Fruit fly (Drosophila melanogaster) whole organism, embryonic: Measurements from ENCODE around the gene CG6901.
A peak's percentile ranks its signal among the peaks of the same experiment; 100 is the strongest.

Source experiments
- Atf6 ChIP-seq: fragments of 200-800 bp; sonication (Bioruptor generic); IDR thresholded peaks from 2 replicates; pipeline ENCODE4 v1.3.6; 2022; ENCODE audit warnings: missing biosample characterization, missing genetic modification characterization
- Bdp1 ChIP-seq: fragments of 200-800 bp; sonication (Bioruptor generic); optimal IDR thresholded peaks from 3 replicates; lab custom pipeline; 2016; ENCODE audit warnings: missing biosample characterization, missing genetic modification characterization
- BtbVII ChIP-seq: fragments of 200-800 bp; sonication (Bioruptor generic); optimal IDR thresholded peaks from 3 replicates; lab custom pipeline; 2017; ENCODE audit warnings: missing biosample characterization, mild to moderate bottlenecking, missing genetic modification characterization
- CG12236 ChIP-seq: fragments of 200-800 bp; sonication (Bioruptor generic); optimal IDR thresholded peaks from 2 replicates; lab custom pipeline; 2016; ENCODE audit warnings: missing biosample characterization, missing genetic modification characterization
- CG12744 ChIP-seq: fragments of 200-800 bp; sonication (Bioruptor generic); optimal IDR thresholded peaks from 2 replicates; lab custom pipeline; 2016; ENCODE audit warnings: missing biosample characterization, missing genetic modification characterization
- CG13287 ChIP-seq: fragments of 200-800 bp; sonication (Bioruptor generic); IDR thresholded peaks from 2 replicates; pipeline ENCODE4 v1.3.6; 2022; ENCODE audit warnings: missing biosample characterization, missing genetic modification characterization; ENCODE audit not compliant: partially characterized antibody
- CG13775 ChIP-seq: fragments of 200-800 bp; sonication (Bioruptor generic); optimal IDR thresholded peaks from 3 replicates; lab custom pipeline; 2017; ENCODE audit warnings: missing biosample characterization, mild to moderate bottlenecking, missing genetic modification characterization
- CG15514 ChIP-seq: fragments of 200-800 bp; sonication (Bioruptor generic); optimal IDR thresholded peaks from 3 replicates; lab custom pipeline; 2017; ENCODE audit warnings: missing biosample characterization, missing genetic modification characterization, mild to moderate bottlenecking, moderate library complexity, missing genetic modification reagents
- CG2199 ChIP-seq: fragments of 200-800 bp; sonication (Bioruptor generic); IDR thresholded peaks from 3 replicates; pipeline ENCODE4 v1.3.6; 2022; ENCODE audit warnings: missing biosample characterization, missing genetic modification characterization
- CG31441 ChIP-seq: fragments of 200-800 bp; sonication (Bioruptor generic); IDR thresholded peaks from 2 replicates; pipeline ENCODE4 v1.3.6; 2022; ENCODE audit warnings: missing biosample characterization, missing genetic modification characterization
- CG33557 ChIP-seq: fragments of 200-800 bp; sonication (Bioruptor generic); optimal IDR thresholded peaks from 2 replicates; lab custom pipeline; 2019; ENCODE audit warnings: missing biosample characterization, mild to moderate bottlenecking, missing genetic modification characterization, moderate library complexity
- CG3838 ChIP-seq: fragments of 200-800 bp; sonication (Bioruptor generic); optimal IDR thresholded peaks from 3 replicates; lab custom pipeline; 2016; ENCODE audit warnings: missing biosample characterization, missing genetic modification characterization
- CG9727 ChIP-seq: fragments of 200-800 bp; sonication (Bioruptor generic); optimal IDR thresholded peaks from 3 replicates; lab custom pipeline; 2017; ENCODE audit warnings: missing biosample characterization, mild to moderate bottlenecking, missing genetic modification characterization
- CrebB ChIP-seq: fragments of 200-800 bp; sonication (Bioruptor generic); optimal IDR thresholded peaks from 3 replicates; lab custom pipeline; 2018; ENCODE audit warnings: missing biosample characterization, mild to moderate bottlenecking, missing genetic modification characterization
- D19A ChIP-seq: fragments of 200-800 bp; optimal IDR thresholded peaks from 3 replicates; lab custom pipeline; 2019; ENCODE audit warnings: missing biosample characterization, mild to moderate bottlenecking, missing genetic modification characterization, moderate library complexity
- Eip74EF ChIP-seq, 2 experiments: fragments of 200-800 bp in 1 of 2; fragments of >200 bp in 1 of 2; sonication (Bioruptor generic) in 1 of 2; optimal IDR thresholded peaks; 2 replicates each; lab custom pipeline; 2017 to 2019; ENCODE audit warnings: missing biosample characterization in 2 of 2, missing genetic modification characterization in 2 of 2, mild to moderate bottlenecking in 1 of 2, moderate library complexity in 1 of 2
- H2.0 ChIP-seq: fragments of 200-800 bp; sonication (Bioruptor generic); IDR thresholded peaks from 2 replicates; pipeline ENCODE4 v1.3.6; 2022; ENCODE audit warnings: missing biosample characterization, missing genetic modification characterization
- Hr78 ChIP-seq, 2 experiments: fragments of 200-800 bp in 1 of 2; fragments of >200 bp in 1 of 2; sonication (Bioruptor generic) in 1 of 2; optimal IDR thresholded peaks; 2 replicates each; lab custom pipeline; 2017 to 2019; ENCODE audit warnings: missing biosample characterization in 2 of 2, missing genetic modification characterization in 2 of 2, mild to moderate bottlenecking in 1 of 2, moderate library complexity in 1 of 2
- Lim3 ChIP-seq: fragments of 200-800 bp; sonication (Bioruptor generic); IDR thresholded peaks from 2 replicates; pipeline ENCODE4 v1.3.6; 2022; ENCODE audit warnings: missing biosample characterization, missing genetic modification characterization
- MTF-1 ChIP-seq: fragments of 200-800 bp; sonication (Bioruptor generic); optimal IDR thresholded peaks from 2 replicates; lab custom pipeline; 2018; ENCODE audit warnings: missing biosample characterization, mild to moderate bottlenecking, missing genetic modification characterization, borderline replicate concordance
- Med ChIP-seq: fragments of 200-800 bp; sonication (Bioruptor generic); peaks from one replicate; lab custom pipeline; 2016; ENCODE audit warnings: missing biosample characterization, missing genetic modification characterization, mild to moderate bottlenecking, inconsistent platforms, moderate library complexity
- abd-A ChIP-seq: fragments of 200-800 bp; sonication (Bioruptor generic); optimal IDR thresholded peaks from 3 replicates; lab custom pipeline; 2019; ENCODE audit warnings: missing biosample characterization, mild to moderate bottlenecking, missing genetic modification characterization, moderate library complexity
- ash1 ChIP-seq: fragments of 200-800 bp; sonication (Bioruptor generic); optimal IDR thresholded peaks from 2 replicates; lab custom pipeline; 2018; ENCODE audit warnings: missing biosample characterization, mild to moderate bottlenecking, missing genetic modification characterization
- az2 ChIP-seq: fragments of 200-800 bp; sonication (Bioruptor generic); optimal IDR thresholded peaks from 3 replicates; lab custom pipeline; 2016; ENCODE audit warnings: missing biosample characterization, missing genetic modification characterization
- croc ChIP-seq: fragments of 200-800 bp; sonication (Bioruptor generic); conservative IDR thresholded peaks from 3 replicates; pipeline ENCODE4 v1.3.6; 2022; ENCODE audit warnings: missing biosample characterization, missing genetic modification characterization
- crol ChIP-seq: fragments of 200-800 bp; sonication (Bioruptor generic); IDR thresholded peaks from 2 replicates; pipeline ENCODE4 v1.3.6; 2022; ENCODE audit warnings: missing biosample characterization, missing genetic modification characterization
- emc ChIP-seq: fragments of 200-800 bp; sonication (Bioruptor generic); optimal IDR thresholded peaks from 2 replicates; lab custom pipeline; 2016; ENCODE audit warnings: missing biosample characterization, missing genetic modification characterization
- exex ChIP-seq: fragments of 200-800 bp; sonication (Bioruptor generic); optimal IDR thresholded peaks from 4 replicates; lab custom pipeline; 2018; ENCODE audit warnings: missing biosample characterization, mild to moderate bottlenecking, missing genetic modification characterization, moderate library complexity
- fru ChIP-seq: fragments of >200 bp; optimal IDR thresholded peaks from 2 replicates; lab custom pipeline; 2017
- nom ChIP-seq: fragments of 200-800 bp; sonication (Bioruptor generic); optimal IDR thresholded peaks from 2 replicates; lab custom pipeline; 2017; ENCODE audit warnings: missing biosample characterization, missing genetic modification characterization, mild to moderate bottlenecking, moderate library complexity, missing genetic modification reagents
- onecut ChIP-seq: fragments of 200-800 bp; sonication (Bioruptor generic); IDR thresholded peaks from 2 replicates; pipeline ENCODE4 v1.3.6; 2022; ENCODE audit warnings: missing biosample characterization, missing genetic modification characterization
- pan ChIP-seq, 4 experiments: fragments of >200 bp in 3 of 4; fragments of 200-800 bp in 1 of 4; sonication (Bioruptor generic) in 1 of 4; optimal IDR thresholded peaks in 3 of 4; IDR thresholded peaks in 1 of 4; 2 replicates each; pipeline versions ENCODE4 v1.3.6 to Lab custom; 2017 to 2022; ENCODE audit warnings: missing biosample characterization in 2 of 4, missing genetic modification characterization in 2 of 4, mixed read lengths in 1 of 4
- ranshi ChIP-seq: fragments of 200-800 bp; sonication (Bioruptor generic); IDR thresholded peaks from 2 replicates; pipeline ENCODE4 v1.3.6; 2022; ENCODE audit warnings: missing biosample characterization, missing genetic modification characterization
- tin ChIP-seq: fragments of 200-800 bp; sonication (Bioruptor generic); optimal IDR thresholded peaks from 3 replicates; lab custom pipeline; 2016; ENCODE audit warnings: missing biosample characterization, missing genetic modification characterization
- z ChIP-seq: fragments of 200-800 bp; sonication (Bioruptor generic); IDR thresholded peaks from 3 replicates; pipeline ENCODE4 v1.3.6; 2022; ENCODE audit warnings: missing biosample characterization, missing genetic modification characterization

Gene CG6901

DNA sequence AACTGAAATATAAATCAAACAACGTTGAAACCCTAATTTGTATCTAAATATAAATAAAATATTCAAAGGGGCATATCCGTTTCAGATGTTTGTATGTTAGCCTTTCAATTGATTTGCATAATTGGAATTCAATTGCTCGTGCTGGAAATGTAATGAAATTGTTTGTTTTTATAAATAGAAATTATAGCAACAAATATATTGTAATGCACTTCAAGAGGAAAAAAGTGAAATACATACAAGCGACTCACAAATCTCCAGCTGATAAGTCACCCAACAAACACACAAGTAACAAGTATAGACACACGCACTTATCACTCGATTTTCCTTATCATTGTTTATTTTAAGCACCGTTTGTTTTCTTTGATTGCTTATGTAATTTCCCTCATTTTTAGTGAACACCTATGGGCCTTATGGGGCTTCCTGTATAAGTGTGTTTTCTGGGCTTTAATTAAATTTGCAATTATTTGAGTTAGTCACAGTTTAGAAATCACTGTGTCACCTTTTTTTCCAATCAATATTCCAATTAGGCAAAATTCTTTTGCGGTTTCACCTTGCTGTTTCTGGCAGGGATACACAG, 37.5 kb upstream of the CG6901 start (continued):
- no peak for TF ChIP-seq CG9727
- no peak for TF ChIP-seq CG3838 (GFP tag; lab: Kevin White, UChicago)
- TF ChIP-seq Bdp1 = no peak
- TF ChIP-seq Eip74EF (GFP tag; optimal IDR thresholded peaks at IDR 0.05; lab: Kevin White, UChicago) = peak in 1 of 2 experiments; percentile 7
- TF ChIP-seq MTF-1 (GFP tag; lab: Kevin White, UChicago) = no peak
- no peak for TF ChIP-seq az2
- no peak for TF ChIP-seq ash1 (GFP tag; lab: Kevin White, UChicago)
- TF ChIP-seq ranshi (GFP tag; lab: Robert Waterston, UW) = no peak
- TF ChIP-seq CG31441 (GFP tag; lab: Robert Waterston, UW) = no peak
- no peak for TF ChIP-seq CrebB (tag; lab: Kevin White, UChicago)
- no peak for TF ChIP-seq abd-A (tag; lab: Kevin White, UChicago)
- no peak for TF ChIP-seq CG13775 (GFP tag; lab: Kevin White, UChicago)
- no peak for TF ChIP-seq Hr78 (GFP tag; optimal IDR thresholded peaks at IDR 0.05; lab: Kevin White, UChicago)
- peak; percentile 22 for TF ChIP-seq BtbVII (GFP tag; lab: Kevin White, UChicago)
- TF ChIP-seq fru = no peak
- TF ChIP-seq Lim3 = no peak
- no peak for TF ChIP-seq tin (GFP tag; lab: Kevin White, UChicago)
- TF ChIP-seq CG33557 = peak; percentile 34
- no peak for TF ChIP-seq onecut (GFP tag; lab: Robert Waterston, UW)
- TF ChIP-seq emc = no peak
- TF ChIP-seq croc (GFP tag; lab: Robert Waterston, UW) = no peak

DNA sequence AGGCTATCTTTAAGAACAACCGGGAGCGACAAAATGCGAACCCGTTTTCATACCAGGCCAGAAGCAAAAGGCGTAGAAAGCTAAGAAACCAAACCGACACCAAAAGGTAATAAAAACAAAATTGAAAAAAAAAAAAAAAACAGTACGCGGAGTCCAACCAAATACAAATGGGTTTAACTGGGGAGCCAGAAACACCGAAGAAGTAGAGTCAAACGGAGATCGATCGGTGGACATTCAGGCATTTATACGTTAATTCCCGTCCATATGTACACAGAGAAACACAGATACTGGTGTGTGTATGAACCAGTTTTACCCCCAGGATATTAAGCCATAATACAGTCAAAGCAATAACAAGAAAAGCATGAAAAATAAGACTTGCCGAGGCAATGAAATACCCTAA, 36.0 kb upstream of the CG6901 start:
- TF ChIP-seq nom (GFP tag; lab: Kevin White, UChicago) = peak; percentile 47
- no peak for TF ChIP-seq CG13287 (GFP tag; lab: Robert Waterston, UW)
- TF ChIP-seq D19A (tag; lab: Kevin White, UChicago) = peak; percentile 31

- peak; percentile 47 for TF ChIP-seq crol (GFP tag; lab: Robert Waterston, UW)
- TF ChIP-seq CG15514 (GFP tag; lab: Kevin White, UChicago) = peak; percentile 43
- no peak for TF ChIP-seq H2.0 (GFP tag; lab: Robert Waterston, UW)
- peak; percentile 14 for TF ChIP-seq exex (tag; lab: Kevin White, UChicago)
Measured at dm6 chr3R:16287850-16288249, 35.4 kb upstream of the CG6901 start.

- TF ChIP-seq pan (optimal IDR thresholded peaks at IDR 0.05; lab: Kevin White, UChicago) (no peak), pan (GFP tag; optimal IDR thresholded peaks at IDR 0.05 in 1 of 2, IDR thresholded peaks at IDR 0.05 in 1 of 2) (peak in 1 of 2 experiments; percentile 20), z (peak; percentile 76), CG12744 (GFP tag; lab: Kevin White, UChicago) (no peak), CG2199 (GFP tag; lab: Robert Waterston, UW) (no peak), CG12236 (GFP tag; lab: Kevin White, UChicago) (no peak), Atf6 (0 out of 2 replicates have a peak, but pooled peaks have one; percentile 27), Med (GFP tag; lab: Kevin White, UChicago) (peak; percentile 42), nom (GFP tag; lab: Kevin White, UChicago) (peak; percentile 40)
- TF ChIP-seq, all 482 proteins: peak for 5
Measured at dm6 chr3R:16288714-16289291, 34.4 kb upstream of the CG6901 start.
